Worm (Caenorhabditis elegans) whole organism, L1 larva: ENCODE measurements around the gene nhr-119.

ENCODE experiments used
- aha-1 ChIP-seq: fragments of 150-350 bp; optimal IDR thresholded peaks from 2 replicates; lab custom pipeline; 2014; ENCODE audit warnings: missing biosample characterization, missing genetic modification characterization
- blmp-1 ChIP-seq: fragments of 150-350 bp; optimal IDR thresholded peaks from 2 replicates; lab custom pipeline; 2014; ENCODE audit warnings: missing biosample characterization, missing genetic modification characterization
- ceh-8 ChIP-seq: fragments of 200-800 bp; sonication (Bioruptor generic); optimal IDR thresholded peaks from 2 replicates; lab custom pipeline; 2018; ENCODE audit warnings: mild to moderate bottlenecking, missing genetic modification characterization, moderate library complexity, missing compliant biosample characterization
- ceh-82 ChIP-seq, 3 experiments: fragments of 150-350 bp in 1 of 3; sonication (generic microtip) in 2 of 3; optimal IDR thresholded peaks; 2 replicates each; lab custom pipeline; 2014 to 2017; ENCODE audit warnings: missing biosample characterization in 3 of 3, missing genetic modification characterization in 3 of 3
- ceh-90 ChIP-seq: sonication (generic microtip); optimal IDR thresholded peaks from 2 replicates; lab custom pipeline; 2016; ENCODE audit warnings: missing genetic modification characterization, missing compliant biosample characterization
- ces-1 ChIP-seq: fragments of 150-350 bp; optimal IDR thresholded peaks from 2 replicates; lab custom pipeline; 2014; ENCODE audit warnings: missing biosample characterization, missing genetic modification reagents, missing genetic modification characterization
- dpl-1 ChIP-seq, 3 experiments: fragments of 150-350 bp in 2 of 3; sonication (generic microtip) in 1 of 3; optimal IDR thresholded peaks; 2 replicates each; lab custom pipeline; 2014 to 2017; ENCODE audit warnings: missing biosample characterization in 3 of 3, missing genetic modification characterization in 3 of 3, missing genetic modification reagents in 3 of 3
- efl-1 ChIP-seq, 4 experiments: fragments of 150-350 bp; optimal IDR thresholded peaks in 3 of 4; peaks in 1 of 4; 1 replicate in 1 of 4; 2 replicates in 3 of 4; lab custom pipeline; 2014; ENCODE audit warnings: missing biosample characterization in 2 of 4, missing genetic modification characterization in 2 of 4, missing genetic modification reagents in 2 of 4
- elt-3 ChIP-seq, 6 experiments: fragments of 150-350 bp in 1 of 6; sonication (generic microtip); optimal IDR thresholded peaks; 2 replicates each; lab custom pipeline; 2017 to 2018; ENCODE audit warnings: missing biosample characterization in 6 of 6, missing genetic modification characterization in 6 of 6, inconsistent platforms in 1 of 6
- fkh-4 ChIP-seq: sonication (generic microtip); optimal IDR thresholded peaks from 2 replicates; lab custom pipeline; 2016; ENCODE audit warnings: missing compliant biosample characterization, missing genetic modification characterization, borderline replicate concordance
- fos-1 ChIP-seq: fragments of 150-350 bp; optimal IDR thresholded peaks from 2 replicates; lab custom pipeline; 2014; ENCODE audit warnings: missing biosample characterization, missing genetic modification characterization
- hlh-4 ChIP-seq: sonication (generic microtip); optimal IDR thresholded peaks from 2 replicates; lab custom pipeline; 2016; ENCODE audit warnings: mild to moderate bottlenecking, missing genetic modification characterization, missing compliant biosample characterization
- irx-1 ChIP-seq: sonication (generic microtip); optimal IDR thresholded peaks from 2 replicates; lab custom pipeline; 2016; ENCODE audit warnings: missing genetic modification characterization, missing compliant biosample characterization
- lin-13 ChIP-seq: fragments of 150-350 bp; optimal IDR thresholded peaks from 2 replicates; lab custom pipeline; 2014; ENCODE audit warnings: missing biosample characterization, missing genetic modification reagents, missing genetic modification characterization
- lin-14 ChIP-seq: fragments of 200-800 bp; sonication (Bioruptor generic); optimal IDR thresholded peaks from 2 replicates; lab custom pipeline; 2018; ENCODE audit warnings: mild to moderate bottlenecking, missing genetic modification characterization, moderate library complexity, missing compliant biosample characterization
- lin-35 ChIP-seq, 2 experiments: fragments of 150-350 bp; optimal IDR thresholded peaks; 2 replicates each; lab custom pipeline; 2014; ENCODE audit warnings: missing biosample characterization in 2 of 2, missing genetic modification characterization in 2 of 2, missing genetic modification reagents in 2 of 2
- lin-39 ChIP-seq: fragments of 150-350 bp; optimal IDR thresholded peaks from 2 replicates; lab custom pipeline; 2014; ENCODE audit warnings: missing biosample characterization, missing genetic modification reagents, missing genetic modification characterization
- lir-3 ChIP-seq: sonication (generic microtip); optimal IDR thresholded peaks from 2 replicates; lab custom pipeline; 2016; ENCODE audit warnings: mild to moderate bottlenecking, missing genetic modification characterization, moderate library complexity, missing compliant biosample characterization; ENCODE audit not compliant: poor library complexity
- lsy-2 ChIP-seq, 2 experiments: fragments of 150-350 bp; optimal IDR thresholded peaks; 2 replicates each; lab custom pipeline; 2014; ENCODE audit warnings: missing biosample characterization in 2 of 2, missing genetic modification characterization in 2 of 2
- mdl-1 ChIP-seq, 2 experiments: fragments of 150-350 bp; optimal IDR thresholded peaks; 2 replicates each; lab custom pipeline; 2014 to 2017; ENCODE audit warnings: missing biosample characterization in 2 of 2, missing genetic modification characterization in 2 of 2, inconsistent platforms in 1 of 2
- nhr-11 ChIP-seq: fragments of 150-350 bp; optimal IDR thresholded peaks from 2 replicates; lab custom pipeline; 2014; ENCODE audit warnings: missing biosample characterization, missing genetic modification characterization
- nhr-12 ChIP-seq: sonication (generic microtip); optimal IDR thresholded peaks from 2 replicates; lab custom pipeline; 2017; ENCODE audit warnings: missing biosample characterization, missing genetic modification characterization
- nhr-19 ChIP-seq: fragments of 200-800 bp; sonication (Bioruptor generic); conservative IDR thresholded peaks from 2 replicates; pipeline ENCODE4 v1.3.6; 2022; ENCODE audit warnings: missing genetic modification characterization, missing compliant biosample characterization
- nhr-20 ChIP-seq: sonication (generic microtip); optimal IDR thresholded peaks from 2 replicates; lab custom pipeline; 2016; ENCODE audit warnings: mild to moderate bottlenecking, missing genetic modification characterization, missing compliant biosample characterization
- nhr-47 ChIP-seq: sonication (generic microtip); optimal IDR thresholded peaks from 2 replicates; lab custom pipeline; 2016; ENCODE audit warnings: mild to moderate bottlenecking, missing genetic modification characterization, moderate library complexity, missing compliant biosample characterization
- nhr-71 ChIP-seq: sonication (generic microtip); optimal IDR thresholded peaks from 2 replicates; lab custom pipeline; 2016; ENCODE audit warnings: mild to moderate bottlenecking, missing genetic modification characterization, moderate library complexity, missing compliant biosample characterization
- nhr-76 ChIP-seq: sonication (generic microtip); optimal IDR thresholded peaks from 2 replicates; lab custom pipeline; 2017; ENCODE audit warnings: missing biosample characterization, missing genetic modification characterization
- nhr-77 ChIP-seq: fragments of 150-350 bp; optimal IDR thresholded peaks from 2 replicates; lab custom pipeline; 2014; ENCODE audit warnings: missing biosample characterization, missing genetic modification characterization
- nhr-85 ChIP-seq: sonication (generic microtip); peaks from one replicate; lab custom pipeline; 2016; ENCODE audit warnings: missing genetic modification characterization, inconsistent platforms, missing compliant biosample characterization
- nhr-90 ChIP-seq: sonication (generic microtip); optimal IDR thresholded peaks from 2 replicates; lab custom pipeline; 2016; ENCODE audit warnings: mild to moderate bottlenecking, missing genetic modification characterization, missing compliant biosample characterization; ENCODE audit not compliant: poor library complexity
- pag-3 ChIP-seq: sonication (generic microtip); optimal IDR thresholded peaks from 2 replicates; lab custom pipeline; 2017; ENCODE audit warnings: missing genetic modification characterization, mild to moderate bottlenecking, missing compliant biosample characterization, antibody characterized with exemption, borderline replicate concordance; ENCODE audit not compliant: insufficient read depth
- pax-3 ChIP-seq: fragments of 200-800 bp; sonication (Bioruptor generic); optimal IDR thresholded peaks from 2 replicates; lab custom pipeline; 2018; ENCODE audit warnings: mild to moderate bottlenecking, missing genetic modification characterization, moderate library complexity, missing compliant biosample characterization
- pqm-1 ChIP-seq: sonication (generic microtip); optimal IDR thresholded peaks from 3 replicates; lab custom pipeline; 2017; ENCODE audit warnings: missing biosample characterization, missing genetic modification characterization
- rnt-1 ChIP-seq: sonication (generic microtip); optimal IDR thresholded peaks from 2 replicates; lab custom pipeline; 2016; ENCODE audit warnings: mild to moderate bottlenecking, missing genetic modification characterization, moderate library complexity, missing compliant biosample characterization
- skn-1 ChIP-seq: fragments of 150-350 bp; optimal IDR thresholded peaks from 2 replicates; lab custom pipeline; 2014; ENCODE audit warnings: missing biosample characterization, missing genetic modification characterization
- snpc-4 ChIP-seq: fragments of 150-350 bp; optimal IDR thresholded peaks from 2 replicates; lab custom pipeline; 2014; ENCODE audit warnings: missing biosample characterization, missing genetic modification characterization
- snu-23 ChIP-seq: sonication (generic microtip); optimal IDR thresholded peaks from 2 replicates; lab custom pipeline; 2016; ENCODE audit warnings: missing genetic modification characterization, missing compliant biosample characterization
- swsn-7 ChIP-seq: sonication (generic microtip); optimal IDR thresholded peaks from 2 replicates; lab custom pipeline; 2016; ENCODE audit warnings: missing genetic modification characterization, missing compliant biosample characterization
- tbx-2 ChIP-seq: sonication (generic microtip); optimal IDR thresholded peaks from 2 replicates; lab custom pipeline; 2016; ENCODE audit warnings: missing genetic modification characterization, missing compliant biosample characterization
- unc-30 ChIP-seq: sonication (generic microtip); optimal IDR thresholded peaks from 2 replicates; lab custom pipeline; 2017; ENCODE audit warnings: missing biosample characterization, missing genetic modification characterization
- ztf-4 ChIP-seq: fragments of 150-350 bp; optimal IDR thresholded peaks from 2 replicates; lab custom pipeline; 2014; ENCODE audit warnings: missing biosample characterization, missing genetic modification characterization

The nhr-119 gene

DNA sequence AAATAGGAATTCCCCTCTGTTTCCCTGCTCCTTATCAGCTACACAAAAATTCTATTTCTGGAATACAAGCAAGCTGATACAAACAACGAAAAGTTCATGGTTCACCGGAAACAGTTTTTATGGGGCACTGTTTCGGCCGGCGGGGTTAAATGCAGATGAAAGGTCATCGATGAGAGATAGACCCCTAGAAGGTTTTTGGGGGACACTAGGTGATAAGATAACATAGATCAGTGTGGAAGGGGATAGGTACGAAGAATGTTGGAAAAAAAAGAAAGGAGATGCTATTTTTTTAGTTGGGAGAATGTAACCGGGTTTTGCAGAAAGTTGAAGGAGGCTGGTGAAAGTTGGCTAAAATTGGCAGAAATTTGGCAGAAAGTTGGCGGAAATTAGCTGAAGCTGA is 5.2 kb upstream of the nhr-119 start:
- TF ChIP-seq blmp-1 (peak; percentile 18), elt-3 (tag; optimal IDR thresholded peaks at IDR 0.05; lab: Kevin White, UChicago) (peak in 1 of 6 experiments; percentile 50), rnt-1 (tag; lab: Kevin White, UChicago) (no peak), dpl-1 (GFP tag; optimal IDR thresholded peaks at IDR 0.05; lab: Kevin White, UChicago) (no peak), nhr-85 (peak; percentile 61), lin-13 (GFP tag; lab: Kevin White, UChicago) (no peak), nhr-20 (peak; percentile 0)

DNA sequence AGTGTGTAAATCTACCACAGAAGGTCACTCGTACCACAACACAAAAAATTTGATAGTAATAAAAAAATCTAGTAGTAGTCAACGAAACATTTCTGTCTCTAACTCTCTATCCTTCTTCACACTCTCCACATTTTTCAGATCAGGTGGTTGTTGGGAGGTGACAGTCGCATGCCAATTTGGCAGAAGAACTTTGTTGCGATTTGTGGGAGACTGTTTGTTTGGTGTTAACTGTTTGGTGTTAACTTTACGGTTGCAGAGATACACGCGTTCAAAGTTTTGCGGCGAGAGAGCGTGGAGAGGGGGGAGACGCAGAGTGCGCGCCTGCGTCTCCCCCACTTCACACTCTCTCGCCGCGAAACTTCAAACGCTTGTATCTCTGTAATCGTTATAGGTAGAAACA is 4.5 kb upstream of the nhr-119 start:
- TF ChIP-seq swsn-7 (tag; lab: Kevin White, UChicago) = no peak
- TF ChIP-seq nhr-76 (tag; lab: Kevin White, UChicago) = no peak
- TF ChIP-seq nhr-12 (tag; lab: Kevin White, UChicago) = no peak
- peak in 1 of 2 experiments; percentile 14 for TF ChIP-seq lsy-2 (tag; optimal IDR thresholded peaks at IDR 0.05; lab: Kevin White, UChicago)
- peak; percentile 4 for TF ChIP-seq nhr-20
- TF ChIP-seq lin-35 (GFP tag; optimal IDR thresholded peaks at IDR 0.05; lab: Kevin White, UChicago) = peak in 1 of 2 experiments; percentile 65
- TF ChIP-seq nhr-90 (tag; lab: Kevin White, UChicago) = no peak
- peak; percentile 49 for TF ChIP-seq lin-14
- peak; percentile 22 for TF ChIP-seq tbx-2 (tag; lab: Kevin White, UChicago)
- TF ChIP-seq nhr-85 = peak; percentile 14
- TF ChIP-seq nhr-19 (GFP tag; lab: Robert Waterston, UW) = 0 out of 2 replicates have a peak, but pooled peaks have one; percentile 2
- peak in 2 of 6 experiments; percentile 40 to 52 for TF ChIP-seq elt-3 (tag; optimal IDR thresholded peaks at IDR 0.05; lab: Kevin White, UChicago)
- peak in 1 of 2 experiments; percentile 28 for TF ChIP-seq mdl-1 (tag; optimal IDR thresholded peaks at IDR 0.05; lab: Kevin White, UChicago)
- TF ChIP-seq nhr-71 (tag; lab: Kevin White, UChicago) = peak; percentile 23
- peak; percentile 40 for TF ChIP-seq snu-23 (GFP tag; lab: Kevin White, UChicago)
- TF ChIP-seq ceh-8 (GFP tag; lab: Kevin White, UChicago) = no peak

DNA sequence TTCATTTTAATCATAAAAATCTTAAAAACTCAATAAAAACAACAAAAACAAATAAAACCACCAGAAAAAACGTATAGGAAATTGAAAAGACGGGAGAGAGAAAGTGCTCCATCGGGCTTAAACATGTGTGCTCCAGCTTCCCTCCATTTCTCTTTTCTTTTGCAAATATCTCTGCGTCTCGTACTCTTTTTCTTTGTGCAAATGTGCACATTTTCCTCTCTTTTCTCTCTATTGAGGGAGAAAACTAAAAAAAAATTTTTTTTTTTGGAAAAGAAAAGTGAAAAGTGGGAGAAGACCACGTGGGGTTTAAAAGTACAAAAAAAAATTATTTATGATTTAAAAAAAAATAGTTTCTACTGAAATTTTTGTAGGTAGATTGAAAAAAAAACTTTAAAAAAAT is 3.8 kb upstream of the nhr-119 start:
- TF ChIP-seq lsy-2 (tag; optimal IDR thresholded peaks at IDR 0.05; lab: Kevin White, UChicago) (peak in 1 of 2 experiments; percentile 42), snu-23 (GFP tag; lab: Kevin White, UChicago) (peak; percentile 2), ceh-82 (tag; optimal IDR thresholded peaks at IDR 0.05; lab: Kevin White, UChicago) (peak in 1 of 3 experiments; percentile 15), hlh-4 (tag; lab: Kevin White, UChicago) (no peak), snpc-4 (tag; lab: Kevin White, UChicago) (no peak), lin-14 (peak; percentile 65), nhr-71 (tag; lab: Kevin White, UChicago) (peak; percentile 46), mdl-1 (tag; optimal IDR thresholded peaks at IDR 0.05; lab: Kevin White, UChicago) (peak in 1 of 2 experiments; percentile 32), dpl-1 (GFP tag; optimal IDR thresholded peaks at IDR 0.05; lab: Kevin White, UChicago) (peak in 1 of 3 experiments; percentile 13), pqm-1 (tag; lab: Kevin White, UChicago) (no peak), efl-1 (optimal IDR thresholded peaks at IDR 0.05; lab: Kevin White, UChicago) (peak; percentile 34 to 51), efl-1 (GFP tag; optimal IDR thresholded peaks at IDR 0.05 in 1 of 2; lab: Kevin White, UChicago) (no peak)

DNA sequence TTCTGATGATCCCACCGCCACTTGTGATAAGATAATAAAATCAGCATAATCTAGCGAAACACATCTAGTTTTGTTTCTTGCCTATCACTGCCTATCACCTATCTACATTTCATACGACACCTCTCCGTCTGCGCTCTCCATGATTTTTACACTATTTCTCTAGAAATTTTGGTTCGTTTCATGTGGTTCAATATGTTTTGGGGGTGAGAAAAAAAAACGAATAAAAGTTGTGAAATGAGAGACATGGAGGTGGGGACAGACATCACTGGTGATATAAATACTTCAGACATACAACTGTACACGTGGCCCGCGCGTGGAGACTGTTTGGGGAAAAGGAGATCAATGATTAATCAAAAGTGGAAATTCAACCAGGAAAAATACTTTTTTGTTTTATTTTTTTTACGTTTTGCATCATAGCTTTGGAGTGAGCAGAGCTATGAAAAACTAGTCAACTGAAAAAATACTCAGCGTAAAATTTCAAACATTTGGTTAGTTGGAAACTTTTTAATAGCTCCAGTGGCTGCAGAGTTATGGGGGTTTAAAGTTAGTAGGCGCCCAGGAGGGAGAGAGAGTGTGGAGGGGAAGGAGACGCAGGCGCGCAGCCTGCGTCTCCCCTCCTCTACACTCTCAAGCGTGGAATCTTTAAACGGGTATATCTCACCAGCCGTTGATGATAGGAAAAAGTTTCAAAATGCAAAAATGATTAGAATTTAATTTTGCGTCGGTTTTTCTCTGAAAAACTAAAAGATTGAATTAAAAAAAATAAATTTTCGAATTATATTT is 2.6 kb upstream of the nhr-119 start:
- TF ChIP-seq ztf-4 (tag; lab: Kevin White, UChicago) (no peak), fkh-4 (no peak), nhr-20 (peak; percentile 40), fos-1 (no peak), ces-1 (no peak), nhr-77 (no peak), pag-3 (no peak), lin-35 (GFP tag; optimal IDR thresholded peaks at IDR 0.05; lab: Kevin White, UChicago) (peak in 1 of 2 experiments; percentile 46), lin-14 (peak; percentile 48), snpc-4 (tag; lab: Kevin White, UChicago) (no peak), nhr-12 (tag; lab: Kevin White, UChicago) (no peak), lin-39 (tag; lab: Kevin White, UChicago) (no peak), pax-3 (tag; lab: Kevin White, UChicago) (no peak), aha-1 (tag; lab: Kevin White, UChicago) (no peak), nhr-11 (tag; lab: Kevin White, UChicago) (no peak), ceh-82 (tag; optimal IDR thresholded peaks at IDR 0.05; lab: Kevin White, UChicago) (no peak), unc-30 (no peak), ceh-90 (no peak), lir-3 (tag; lab: Kevin White, UChicago) (no peak), pqm-1 (tag; lab: Kevin White, UChicago) (no peak), skn-1 (tag; lab: Kevin White, UChicago) (no peak), nhr-47 (tag; lab: Kevin White, UChicago) (no peak), hlh-4 (tag; lab: Kevin White, UChicago) (no peak), swsn-7 (tag; lab: Kevin White, UChicago) (no peak), tbx-2 (tag; lab: Kevin White, UChicago) (no peak), irx-1 (tag; lab: Kevin White, UChicago) (no peak)
